Worm (Caenorhabditis elegans) whole organism, late embryonic: ENCODE data around the gene F07C4.6.

ENCODE experiments used
- C38D4.7 ChIP-seq: fragments of 200-800 bp; sonication (Bioruptor generic); optimal IDR thresholded peaks from 2 replicates; lab custom pipeline; 2018; ENCODE audit warnings: mild to moderate bottlenecking, missing genetic modification characterization, moderate library complexity, missing compliant biosample characterization
- K09A11.1 ChIP-seq: sonication (generic microtip); optimal IDR thresholded peaks from 2 replicates; lab custom pipeline; 2017; ENCODE audit warnings: antibody characterized with exemption, mild to moderate bottlenecking, missing genetic modification characterization, missing compliant biosample characterization; ENCODE audit not compliant: insufficient read depth
- T23F11.4 ChIP-seq: fragments of 200-800 bp; sonication (Bioruptor generic); optimal IDR thresholded peaks from 2 replicates; lab custom pipeline; 2018; ENCODE audit warnings: mild to moderate bottlenecking, missing genetic modification characterization, missing compliant biosample characterization
- Y22D7AL.16 ChIP-seq: sonication (generic microtip); optimal IDR thresholded peaks from 2 replicates; lab custom pipeline; 2016; ENCODE audit warnings: missing genetic modification characterization, missing compliant biosample characterization
- ahr-1 ChIP-seq: sonication (generic microtip); optimal IDR thresholded peaks from 2 replicates; lab custom pipeline; 2016; ENCODE audit warnings: missing genetic modification characterization, missing compliant biosample characterization
- ama-1 ChIP-seq: fragments of 150-350 bp; optimal IDR thresholded peaks from 2 replicates; lab custom pipeline; 2014
- ceh-14 ChIP-seq: sonication (generic microtip); optimal IDR thresholded peaks from 2 replicates; lab custom pipeline; 2016; ENCODE audit warnings: missing genotype, missing genetic modification characterization, missing compliant biosample characterization
- ceh-18 ChIP-seq: sonication (generic microtip); optimal IDR thresholded peaks from 2 replicates; lab custom pipeline; 2016; ENCODE audit warnings: missing genetic modification characterization, missing compliant biosample characterization
- ceh-19 ChIP-seq: fragments of 200-800 bp; sonication (Bioruptor generic); optimal IDR thresholded peaks from 2 replicates; lab custom pipeline; 2018; ENCODE audit warnings: mild to moderate bottlenecking, missing genetic modification characterization, missing compliant biosample characterization
- ceh-2 ChIP-seq: sonication (generic microtip); optimal IDR thresholded peaks from 2 replicates; lab custom pipeline; 2016; ENCODE audit warnings: missing genotype, missing genetic modification characterization, missing compliant biosample characterization
- ceh-24 ChIP-seq: sonication (generic microtip); optimal IDR thresholded peaks from 2 replicates; lab custom pipeline; 2016; ENCODE audit warnings: mild to moderate bottlenecking, missing genetic modification characterization, missing compliant biosample characterization
- ceh-30 ChIP-seq: fragments of 150-350 bp; optimal IDR thresholded peaks from 2 replicates; lab custom pipeline; 2014; ENCODE audit warnings: missing biosample characterization, missing genetic modification characterization
- ceh-34 ChIP-seq: sonication (generic microtip); optimal IDR thresholded peaks from 2 replicates; lab custom pipeline; 2016; ENCODE audit warnings: mild to moderate bottlenecking, missing genetic modification characterization, missing compliant biosample characterization
- ceh-45 ChIP-seq: fragments of 200-800 bp; sonication (Bioruptor generic); IDR thresholded peaks from 2 replicates; pipeline ENCODE4 v1.3.6; 2022; ENCODE audit warnings: missing genetic modification reagents, missing genetic modification characterization, missing compliant biosample characterization
- ceh-48 ChIP-seq: sonication (generic microtip); optimal IDR thresholded peaks from 2 replicates; lab custom pipeline; 2016; ENCODE audit warnings: missing genetic modification characterization, inconsistent platforms, missing compliant biosample characterization
- che-1 ChIP-seq: sonication (generic microtip); optimal IDR thresholded peaks from 2 replicates; lab custom pipeline; 2016; ENCODE audit warnings: mild to moderate bottlenecking, missing genetic modification characterization, missing compliant biosample characterization
- dmd-4 ChIP-seq: sonication (generic microtip); optimal IDR thresholded peaks from 2 replicates; lab custom pipeline; 2016; ENCODE audit warnings: borderline replicate concordance, missing genetic modification characterization, missing compliant biosample characterization
- dve-1 ChIP-seq: sonication (generic microtip); optimal IDR thresholded peaks from 2 replicates; lab custom pipeline; 2017; ENCODE audit warnings: antibody characterized with exemption, mild to moderate bottlenecking, missing genetic modification characterization, missing compliant biosample characterization
- elt-2 ChIP-seq: sonication (generic microtip); optimal IDR thresholded peaks from 2 replicates; lab custom pipeline; 2016; ENCODE audit warnings: missing genetic modification reagents, missing genetic modification characterization, missing compliant biosample characterization
- elt-4 ChIP-seq: sonication (generic microtip); optimal IDR thresholded peaks from 2 replicates; lab custom pipeline; 2016; ENCODE audit warnings: missing genetic modification characterization, missing compliant biosample characterization
- ets-4 ChIP-seq: sonication (generic microtip); optimal IDR thresholded peaks from 2 replicates; lab custom pipeline; 2016; ENCODE audit warnings: missing genetic modification characterization, missing compliant biosample characterization
- fax-1 ChIP-seq: sonication (generic microtip); optimal IDR thresholded peaks from 2 replicates; lab custom pipeline; 2016; ENCODE audit warnings: missing genotype, missing genetic modification characterization, missing compliant biosample characterization
- fkh-6 ChIP-seq: sonication (generic microtip); optimal IDR thresholded peaks from 2 replicates; lab custom pipeline; 2016; ENCODE audit warnings: missing genetic modification characterization, missing compliant biosample characterization
- hlh-13 ChIP-seq: fragments of 200-800 bp; sonication (Bioruptor generic); optimal IDR thresholded peaks from 2 replicates; lab custom pipeline; 2018; ENCODE audit warnings: mild to moderate bottlenecking, missing genetic modification characterization, missing compliant biosample characterization
- hlh-30 ChIP-seq: sonication (generic microtip); optimal IDR thresholded peaks from 2 replicates; lab custom pipeline; 2017; ENCODE audit warnings: antibody characterized with exemption, missing genetic modification characterization, missing compliant biosample characterization; ENCODE audit not compliant: insufficient read depth
- hlh-6 ChIP-seq: sonication (generic microtip); optimal IDR thresholded peaks from 2 replicates; lab custom pipeline; 2016; ENCODE audit warnings: missing genotype, missing genetic modification characterization, missing compliant biosample characterization
- nhr-11 ChIP-seq: fragments of 150-350 bp; optimal IDR thresholded peaks from 2 replicates; lab custom pipeline; 2014; ENCODE audit warnings: missing biosample characterization, missing genetic modification characterization
- nhr-232 ChIP-seq: sonication (generic microtip); optimal IDR thresholded peaks from 2 replicates; lab custom pipeline; 2016; ENCODE audit warnings: missing genetic modification characterization, missing compliant biosample characterization
- pag-3 ChIP-seq: sonication (generic microtip); optimal IDR thresholded peaks from 2 replicates; lab custom pipeline; 2016; ENCODE audit warnings: missing compliant biosample characterization, missing genetic modification characterization, borderline replicate concordance
- pha-2 ChIP-seq: sonication (generic microtip); optimal IDR thresholded peaks from 2 replicates; lab custom pipeline; 2017; ENCODE audit warnings: mild to moderate bottlenecking, missing genetic modification characterization, missing compliant biosample characterization
- pha-4 ChIP-seq: fragments of 150-350 bp; optimal IDR thresholded peaks from 2 replicates; lab custom pipeline; 2018; ENCODE audit warnings: missing biosample characterization, missing genetic modification reagents, missing genetic modification characterization
- pqm-1 ChIP-seq: sonication (generic microtip); optimal IDR thresholded peaks from 2 replicates; lab custom pipeline; 2016; ENCODE audit warnings: missing genetic modification characterization, missing compliant biosample characterization
- sdc-2 ChIP-seq: sonication (generic microtip); optimal IDR thresholded peaks from 2 replicates; lab custom pipeline; 2016; ENCODE audit warnings: missing genotype, missing genetic modification characterization, missing compliant biosample characterization
- sox-2 ChIP-seq: fragments of 200-800 bp; sonication (Bioruptor generic); IDR thresholded peaks from 2 replicates; pipeline ENCODE4 v1.3.6; 2022; ENCODE audit warnings: missing genetic modification reagents, missing genetic modification characterization, missing compliant biosample characterization
- sox-4 ChIP-seq: sonication (generic microtip); optimal IDR thresholded peaks from 2 replicates; lab custom pipeline; 2017; ENCODE audit warnings: mild to moderate bottlenecking, missing genetic modification characterization, inconsistent platforms, missing compliant biosample characterization
- syd-9 ChIP-seq: sonication (generic microtip); optimal IDR thresholded peaks from 2 replicates; lab custom pipeline; 2016; ENCODE audit warnings: mild to moderate bottlenecking, missing genetic modification characterization, moderate library complexity, missing compliant biosample characterization
- tbx-2 ChIP-seq: sonication (generic microtip); optimal IDR thresholded peaks from 2 replicates; lab custom pipeline; 2016; ENCODE audit warnings: missing genetic modification characterization, missing compliant biosample characterization
- unc-3 ChIP-seq, 2 experiments: fragments of 200-800 bp in 1 of 2; sonication (Bioruptor generic) in 1 of 2; sonication (generic microtip) in 1 of 2; conservative IDR thresholded peaks in 1 of 2; optimal IDR thresholded peaks in 1 of 2; 2 replicates each; pipeline versions ENCODE4 v1.3.6 to Lab custom; 2016 to 2022; ENCODE audit warnings: missing compliant biosample characterization in 2 of 2, missing genetic modification characterization in 2 of 2, missing genetic modification reagents in 1 of 2
- unc-55 ChIP-seq: sonication (generic microtip); optimal IDR thresholded peaks from 2 replicates; lab custom pipeline; 2017; ENCODE audit warnings: missing biosample characterization, missing genetic modification reagents, missing genetic modification characterization
- ztf-16 ChIP-seq: sonication (generic microtip); optimal IDR thresholded peaks from 2 replicates; lab custom pipeline; 2017; ENCODE audit warnings: missing genetic modification characterization, missing compliant biosample characterization

The F07C4.6 gene

DNA sequence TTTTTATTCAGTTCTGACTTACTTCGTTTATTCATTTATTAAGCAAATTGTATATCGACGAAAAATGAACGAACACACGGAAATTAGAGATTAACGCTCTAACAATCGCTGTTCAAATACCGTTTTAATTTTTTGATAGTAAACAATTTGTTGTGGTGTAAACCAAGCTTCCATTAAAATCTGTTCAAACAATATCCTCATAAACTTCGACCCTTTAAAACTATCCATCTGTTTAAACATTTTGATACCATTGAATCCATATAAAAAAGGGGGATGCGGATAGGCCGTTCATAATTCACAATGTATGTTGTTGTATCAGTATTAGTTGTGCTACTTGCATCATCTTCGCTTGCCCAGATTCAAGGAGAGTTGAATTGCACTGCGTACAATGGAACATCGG is at the start of gene F07C4.6:
Gene F07C4.6 (plus strand): TSS at position 301 of the 400 bp plus-strand sequence.
- no peak for TF ChIP-seq pha-4 (tag; lab: Kevin White, UChicago)
- no peak for TF ChIP-seq Y22D7AL.16 (tag; lab: Kevin White, UChicago)

DNA sequence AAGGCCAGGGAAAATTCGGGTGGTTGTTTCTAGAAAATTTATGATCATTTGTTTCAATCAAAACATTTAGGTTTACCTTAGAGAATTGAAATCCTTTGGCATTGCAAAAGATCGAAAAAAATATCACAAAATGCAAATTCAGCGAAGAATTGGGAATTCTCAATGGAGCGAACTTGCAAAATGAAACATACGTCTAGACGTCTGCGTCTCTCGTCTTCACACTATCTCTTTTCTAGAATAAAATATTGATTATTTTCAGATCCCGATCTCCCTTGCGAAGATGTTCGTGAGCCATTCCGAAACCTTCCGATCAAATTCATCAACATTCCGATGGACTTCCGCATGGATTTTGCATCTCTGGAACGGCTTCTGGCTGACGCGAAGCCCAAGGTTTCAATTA is 46.3 kb upstream of the F07C4.6 start, which contains the start of gene ets-6:
Gene ets-6 (minus strand): TSS at position 169 of the 400 bp plus-strand sequence.
- TF ChIP-seq hlh-6 (tag; lab: Kevin White, UChicago) (no peak), ets-4 (tag; lab: Kevin White, UChicago) (no peak), ceh-48 (tag; lab: Kevin White, UChicago) (peak; percentile 85)

DNA sequence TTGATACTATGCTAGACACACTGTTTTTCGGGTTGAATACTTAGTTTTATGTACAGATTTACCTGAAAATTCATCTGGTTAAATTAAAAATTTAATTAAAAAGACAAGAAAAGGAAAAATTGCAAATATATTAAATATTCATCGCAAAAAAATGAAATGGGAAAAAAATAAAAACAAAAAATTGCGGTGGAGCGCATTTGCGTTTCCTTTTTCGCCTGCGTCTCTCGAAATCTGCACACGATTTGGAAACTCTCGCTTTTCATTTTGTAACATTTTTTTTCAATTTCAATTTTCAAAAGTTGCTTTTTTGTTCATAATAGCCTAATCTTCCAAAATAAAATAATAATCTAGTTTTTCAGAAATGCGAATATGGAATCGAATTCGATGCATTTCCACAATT is 39.0 kb upstream of the F07C4.6 start, which contains the start of the genes F19F10.11 and C50E3.5:
Gene F19F10.11 (minus strand): TSS at position 68 of the 400 bp plus-strand sequence.
Gene C50E3.5 (plus strand): TSS at position 360 of the 400 bp plus-strand sequence.
- TF ChIP-seq ceh-14 (tag; lab: Kevin White, UChicago) (peak; percentile 6), elt-4 (no peak), pag-3 (no peak)

DNA sequence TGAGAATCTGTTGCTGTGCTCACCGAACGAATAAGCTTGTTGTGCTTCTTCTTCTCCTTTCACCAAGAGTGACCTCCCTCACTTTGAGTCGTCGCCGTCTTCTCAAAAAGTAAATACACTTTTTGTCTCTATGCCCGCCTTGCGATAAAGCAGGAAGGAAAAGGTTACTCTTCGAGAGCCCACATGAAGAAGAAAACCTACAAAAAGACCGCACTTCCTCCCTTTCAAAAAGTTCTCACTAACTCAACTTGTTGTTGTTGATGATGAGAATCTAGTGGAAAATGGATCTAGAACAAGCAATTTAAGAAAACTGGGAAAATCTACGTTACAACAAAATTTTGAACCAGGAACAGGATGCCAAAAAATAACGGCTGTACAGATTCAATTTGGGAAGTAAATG is 36.2 kb upstream of the F07C4.6 start, which contains the start of gene C50E3.6:
Gene C50E3.6 (minus strand): TSS at position 101 of the 400 bp plus-strand sequence.
- TF ChIP-seq ahr-1 (tag; lab: Kevin White, UChicago) (no peak), syd-9 (tag; lab: Kevin White, UChicago) (no peak), hlh-13 (GFP tag; lab: Kevin White, UChicago) (no peak), ceh-18 (no peak), ceh-24 (tag; lab: Kevin White, UChicago) (no peak), pha-2 (no peak), nhr-232 (tag; lab: Kevin White, UChicago) (no peak)

DNA sequence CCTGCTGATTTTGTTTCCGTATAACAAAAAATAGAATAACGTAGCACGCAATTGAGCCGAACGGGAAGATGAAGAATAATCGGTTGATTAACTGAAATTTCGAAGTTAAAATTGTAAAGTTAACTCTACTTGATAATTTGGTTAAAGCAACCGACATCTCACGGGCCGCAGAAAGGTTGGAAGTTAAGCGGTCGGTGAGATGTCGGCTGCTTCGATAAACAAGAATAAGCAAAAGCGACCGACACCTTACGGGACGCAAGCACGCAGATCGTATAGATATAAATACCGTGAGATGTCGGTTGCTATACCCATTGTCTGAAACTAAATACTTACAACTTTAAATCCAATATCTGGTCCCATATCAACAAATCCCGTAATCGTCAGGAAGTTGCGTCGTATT is 31.5 kb upstream of the F07C4.6 start:
- TF ChIP-seq ceh-34 (tag; lab: Kevin White, UChicago) (no peak), dmd-4 (tag; lab: Kevin White, UChicago) (no peak), elt-2 (no peak), unc-55 (GFP tag; lab: Kevin White, UChicago) (no peak), T23F11.4 (GFP tag; lab: Kevin White, UChicago) (no peak), ceh-19 (GFP tag; lab: Kevin White, UChicago) (no peak), ztf-16 (tag; lab: Kevin White, UChicago) (no peak), pqm-1 (no peak), ceh-45 (GFP tag; lab: Robert Waterston, UW) (no peak), nhr-232 (tag; lab: Kevin White, UChicago) (no peak)

DNA sequence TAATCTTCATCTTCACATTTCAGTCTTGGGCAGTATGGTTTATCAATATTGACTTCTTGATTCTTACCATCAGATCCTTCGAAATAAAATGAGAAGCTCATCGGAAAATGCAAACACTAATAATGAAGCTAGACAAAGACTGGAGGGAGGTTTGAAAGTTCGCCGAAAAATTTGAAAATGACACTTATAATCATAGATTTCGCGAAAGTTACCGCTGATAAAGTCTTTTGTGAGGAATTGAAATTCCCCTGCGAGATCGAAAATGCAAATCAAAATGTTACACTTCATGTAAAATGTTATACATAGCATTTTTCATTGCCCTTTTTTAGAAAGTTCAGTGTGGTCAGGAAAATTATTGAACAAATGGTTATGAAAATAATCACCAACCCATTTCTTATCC is 28.4 kb upstream of the F07C4.6 start, which contains the start of gene C50E3.7:
Gene C50E3.7 (minus strand): TSS at position 101 of the 400 bp plus-strand sequence.
- TF ChIP-seq fkh-6 (tag; lab: Kevin White, UChicago) (no peak), ceh-14 (tag; lab: Kevin White, UChicago) (no peak), unc-3 (GFP tag; conservative IDR thresholded peaks at IDR 0.05; lab: Robert Waterston, UW) (no peak), unc-3 (tag; optimal IDR thresholded peaks at IDR 0.05; lab: Kevin White, UChicago) (no peak), ceh-2 (tag; lab: Kevin White, UChicago) (no peak), tbx-2 (tag; lab: Kevin White, UChicago) (no peak), ceh-18 (no peak), ama-1 (lab: Kevin White, UChicago) (no peak), nhr-232 (tag; lab: Kevin White, UChicago) (no peak)

DNA sequence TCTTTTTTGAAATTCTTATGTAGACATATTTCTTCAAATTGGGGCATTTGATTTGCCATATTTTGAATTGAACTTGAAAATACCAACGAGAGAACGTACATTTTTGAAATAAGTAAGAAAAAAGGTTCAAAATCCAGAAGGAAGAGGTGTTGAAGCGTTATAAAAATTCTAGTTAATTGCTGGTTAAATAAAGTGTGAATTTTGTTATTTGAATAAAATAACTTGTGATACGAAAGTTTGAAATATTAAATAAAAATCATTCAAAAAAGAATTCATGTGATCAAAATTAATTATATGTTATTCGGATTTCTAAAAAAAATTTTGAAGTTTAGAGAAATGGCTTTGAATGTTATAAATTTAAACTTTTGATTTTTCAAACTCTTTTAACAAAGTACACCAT is 26.5 kb upstream of the F07C4.6 start, which contains the start of gene C50E3.9:
Gene C50E3.9 (minus strand): TSS at position 101 of the 400 bp plus-strand sequence.
- TF ChIP-seq nhr-11 (tag; lab: Kevin White, UChicago) = no peak
- no peak for TF ChIP-seq sox-4 (tag; lab: Kevin White, UChicago)
- TF ChIP-seq fax-1 (tag; lab: Kevin White, UChicago) = no peak
- TF ChIP-seq C38D4.7 (GFP tag; lab: Kevin White, UChicago) = no peak
- TF ChIP-seq sox-2 (GFP tag; lab: Robert Waterston, UW) = no peak
- no peak for TF ChIP-seq ceh-14 (tag; lab: Kevin White, UChicago)
- no peak for TF ChIP-seq dve-1 (tag; lab: Kevin White, UChicago)
- TF ChIP-seq pha-2 = no peak
- TF ChIP-seq ceh-30 (tag; lab: Kevin White, UChicago) = no peak
- no peak for TF ChIP-seq ets-4 (tag; lab: Kevin White, UChicago)
- no peak for TF ChIP-seq ceh-19 (GFP tag; lab: Kevin White, UChicago)
- TF ChIP-seq hlh-30 = no peak
- no peak for TF ChIP-seq che-1 (tag; lab: Kevin White, UChicago)
- TF ChIP-seq sdc-2 (tag; lab: Kevin White, UChicago) = no peak
- TF ChIP-seq K09A11.1 (tag; lab: Kevin White, UChicago) = no peak
